Worm (Caenorhabditis elegans) whole organism, L1 larva: ENCODE data around the gene str-94.

Experiments
- jun-1 ChIP-seq: fragments of 150-350 bp; optimal IDR thresholded peaks from 2 replicates; lab custom pipeline; 2014; ENCODE audit warnings: missing biosample characterization, missing genetic modification reagents, missing genetic modification characterization
- mdl-1 ChIP-seq, 2 experiments: fragments of 150-350 bp; optimal IDR thresholded peaks; 2 replicates each; lab custom pipeline; 2014 to 2017; ENCODE audit warnings: missing biosample characterization in 2 of 2, missing genetic modification characterization in 2 of 2, inconsistent platforms in 1 of 2
- nhr-11 ChIP-seq: fragments of 150-350 bp; optimal IDR thresholded peaks from 2 replicates; lab custom pipeline; 2014; ENCODE audit warnings: missing biosample characterization, missing genetic modification characterization
- unc-62 ChIP-seq: fragments of 150-350 bp; optimal IDR thresholded peaks from 2 replicates; lab custom pipeline; 2014; ENCODE audit warnings: missing biosample characterization, missing genetic modification reagents, missing genetic modification characterization

DNA sequence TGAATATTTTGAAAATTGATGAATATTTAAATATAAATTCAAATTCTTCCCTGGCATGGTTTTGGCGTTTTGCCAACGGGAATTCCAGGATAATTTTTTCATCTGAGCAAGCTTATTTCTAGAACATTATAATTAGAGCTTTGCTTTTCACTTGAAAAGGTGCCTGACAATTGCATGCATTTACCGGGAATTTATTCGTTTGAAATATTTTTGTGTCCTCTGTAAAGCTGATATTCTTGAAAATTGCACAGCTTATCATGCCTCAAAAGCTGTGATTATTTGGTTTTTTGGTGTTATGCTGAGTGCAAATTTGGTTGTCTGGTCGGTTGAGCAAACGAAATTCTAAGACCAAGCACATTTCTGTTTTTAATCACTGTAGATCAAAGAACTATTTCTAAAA is 11.3 kb upstream of the str-94 start:
- no peak for TF ChIP-seq jun-1
- no peak for TF ChIP-seq mdl-1 (tag; optimal IDR thresholded peaks at IDR 0.05; lab: Kevin White, UChicago)
- no peak for TF ChIP-seq unc-62 (GFP tag; lab: Kevin White, UChicago)
- no peak for TF ChIP-seq nhr-11 (tag; lab: Kevin White, UChicago)
